Fruit fly (Drosophila melanogaster) whole organism, pupa: ENCODE results near the gene CG42788.
A peak's percentile ranks its signal among the peaks of the same experiment; 100 is the strongest.

Experiments used
- CG10348 ChIP-seq: fragments of 200-800 bp; sonication (Bioruptor generic); IDR thresholded peaks from 2 replicates; pipeline ENCODE4 v1.3.6; 2022; ENCODE audit warnings: missing biosample characterization, missing genetic modification characterization
- CG12605 ChIP-seq: fragments of 200-800 bp; sonication (Bioruptor generic); IDR thresholded peaks from 2 replicates; pipeline ENCODE4 v1.3.6; 2022; ENCODE audit warnings: missing biosample characterization, missing genetic modification characterization
- CG13204 ChIP-seq: fragments of 200-800 bp; sonication (Bioruptor generic); optimal IDR thresholded peaks from 2 replicates; lab custom pipeline; 2018; ENCODE audit warnings: missing biosample characterization, mild to moderate bottlenecking, missing genetic modification characterization, moderate library complexity
- CG14655 ChIP-seq: fragments of 200-800 bp; sonication (Bioruptor generic); optimal IDR thresholded peaks from 3 replicates; lab custom pipeline; 2017; ENCODE audit warnings: mild to moderate bottlenecking, missing biosample characterization, missing genetic modification reagents, missing genetic modification characterization
- CG15710 ChIP-seq: fragments of 200-800 bp; sonication (Bioruptor generic); optimal IDR thresholded peaks from 2 replicates; lab custom pipeline; 2018; ENCODE audit warnings: missing biosample characterization, mild to moderate bottlenecking, missing genetic modification characterization, moderate library complexity
- CG17806 ChIP-seq: fragments of 200-800 bp; sonication (Bioruptor generic); optimal IDR thresholded peaks from 2 replicates; lab custom pipeline; 2018; ENCODE audit warnings: missing biosample characterization, mild to moderate bottlenecking, missing genetic modification characterization, moderate library complexity
- CG32121 ChIP-seq: fragments of 200-800 bp; sonication (Bioruptor generic); IDR thresholded peaks from 2 replicates; pipeline ENCODE4 v1.3.6; 2022; ENCODE audit warnings: missing biosample characterization, missing genetic modification characterization
- CG34367 ChIP-seq: fragments of 200-800 bp; sonication (Bioruptor generic); optimal IDR thresholded peaks from 2 replicates; lab custom pipeline; 2018; ENCODE audit warnings: missing biosample characterization, mild to moderate bottlenecking, missing genetic modification characterization
- CG4496 ChIP-seq: fragments of 200-800 bp; sonication (Bioruptor generic); IDR thresholded peaks from 3 replicates; pipeline ENCODE4 v1.3.6; 2022; ENCODE audit warnings: missing biosample characterization, missing genetic modification characterization
- CG8159 ChIP-seq: fragments of 200-800 bp; sonication (Bioruptor generic); optimal IDR thresholded peaks from 3 replicates; lab custom pipeline; 2018; ENCODE audit warnings: missing biosample characterization, mild to moderate bottlenecking, missing genetic modification characterization, moderate library complexity
- CG8301 ChIP-seq: fragments of 200-800 bp; sonication (Bioruptor generic); optimal IDR thresholded peaks from 2 replicates; lab custom pipeline; 2018; ENCODE audit warnings: missing biosample characterization, mild to moderate bottlenecking, missing genetic modification characterization
- CG9948 ChIP-seq: fragments of 200-800 bp; sonication (Bioruptor generic); optimal IDR thresholded peaks from 2 replicates; lab custom pipeline; 2018; ENCODE audit warnings: missing biosample characterization, mild to moderate bottlenecking, missing genetic modification characterization, moderate library complexity
- D1 ChIP-seq: fragments of 200-800 bp; sonication (Bioruptor generic); optimal IDR thresholded peaks from 2 replicates; lab custom pipeline; 2018; ENCODE audit warnings: missing biosample characterization, mild to moderate bottlenecking, missing genetic modification characterization, moderate library complexity
- EcR ChIP-seq: fragments of 200-800 bp; sonication (Bioruptor generic); optimal IDR thresholded peaks from 3 replicates; lab custom pipeline; 2019; ENCODE audit warnings: missing biosample characterization, missing genetic modification characterization, mild to moderate bottlenecking, moderate library complexity, missing genetic modification reagents
- Ets98B ChIP-seq: fragments of 200-800 bp; sonication (Bioruptor generic); IDR thresholded peaks from 2 replicates; pipeline ENCODE4 v1.3.6; 2022; ENCODE audit warnings: missing biosample characterization, missing genetic modification characterization
- Pif1A ChIP-seq: fragments of 200-800 bp; sonication (Bioruptor generic); optimal IDR thresholded peaks from 3 replicates; lab custom pipeline; 2016; ENCODE audit warnings: missing biosample characterization, missing genetic modification characterization
- Pif1B ChIP-seq: fragments of 200-800 bp; sonication (Bioruptor generic); optimal IDR thresholded peaks from 3 replicates; lab custom pipeline; 2016; ENCODE audit warnings: missing biosample characterization, missing genetic modification characterization
- Snoo ChIP-seq: fragments of 200-800 bp; sonication (Bioruptor generic); optimal IDR thresholded peaks from 3 replicates; lab custom pipeline; 2017; ENCODE audit warnings: missing biosample characterization, mild to moderate bottlenecking, missing genetic modification characterization, inconsistent platforms
- fd96Ca ChIP-seq: fragments of 200-800 bp; sonication (Bioruptor generic); IDR thresholded peaks from 3 replicates; pipeline ENCODE4 v1.3.6; 2022; ENCODE audit warnings: missing biosample characterization, missing genetic modification characterization
- gl ChIP-seq: fragments of 200-800 bp; sonication (Bioruptor generic); optimal IDR thresholded peaks from 2 replicates; lab custom pipeline; 2018; ENCODE audit warnings: missing biosample characterization, mild to moderate bottlenecking, missing genetic modification characterization
- rn ChIP-seq: fragments of 200-800 bp; sonication (Bioruptor generic); IDR thresholded peaks from 2 replicates; pipeline ENCODE4 v1.3.6; 2022; ENCODE audit warnings: missing biosample characterization, missing genetic modification characterization

The CG42788 gene

DNA sequence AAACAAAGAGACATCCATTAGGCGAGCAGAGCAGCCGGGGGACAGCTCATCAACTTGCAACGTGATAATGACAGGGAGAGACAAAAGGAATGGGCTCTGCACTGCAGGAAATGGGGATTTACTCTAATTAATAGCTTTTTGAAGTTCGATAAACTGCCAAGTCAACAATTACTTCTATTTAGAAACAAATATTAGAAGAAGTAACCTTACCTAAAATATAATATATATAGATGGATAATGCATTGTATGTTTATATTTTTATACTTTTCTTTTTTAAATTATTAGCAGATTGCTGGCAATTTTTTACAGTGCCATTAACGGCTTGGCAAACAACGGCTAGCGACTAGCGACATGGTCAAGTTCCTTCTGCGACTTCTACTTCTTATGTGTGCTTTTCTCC, 18.1 kb downstream of the CG42788 start:
- TF ChIP-seq CG8301, result peak; percentile 73
- TF ChIP-seq CG14655, result peak; percentile 77
- TF ChIP-seq rn (GFP tag; lab: Robert Waterston, UW), result no peak
- TF ChIP-seq CG9948 (tag; lab: Kevin White, UChicago), result peak; percentile 54
- TF ChIP-seq EcR (GFP tag; lab: Kevin White, UChicago), result no peak
- TF ChIP-seq CG4496, result peak; percentile 41; the same call in 2 of the 3 replicates
- TF ChIP-seq Ets98B (GFP tag; lab: Robert Waterston, UW), result peak; percentile 28; the same call in 1 of the 2 replicates
- peak; percentile 42 for TF ChIP-seq CG8159 (tag; lab: Kevin White, UChicago)
- peak; percentile 36 for TF ChIP-seq CG17806
- TF ChIP-seq CG15710, result peak; percentile 14

DNA sequence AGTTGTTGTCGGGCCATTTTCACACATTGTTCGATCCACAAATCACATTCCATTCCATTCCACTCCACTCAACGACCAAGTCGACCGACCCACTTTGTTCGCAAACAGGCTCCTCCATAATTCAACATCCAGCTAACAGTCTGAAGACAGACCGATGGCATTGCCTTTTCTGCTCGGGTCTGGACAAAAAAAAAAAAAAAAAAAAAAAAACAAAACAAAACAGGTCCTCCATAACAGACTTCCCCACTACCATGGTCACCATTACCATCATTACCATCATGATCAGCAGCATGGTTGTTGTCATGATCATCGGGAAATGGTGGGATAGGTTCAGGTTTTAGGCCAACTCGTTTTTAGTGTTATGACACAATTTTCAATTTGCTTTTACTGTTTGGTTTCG, 19.5 kb downstream of the CG42788 start:
- TF ChIP-seq Snoo (peak; percentile 37), D1 (no peak), CG15710 (peak; percentile 30), CG14655 (no peak), CG8159 (tag; lab: Kevin White, UChicago) (peak; percentile 27), CG13204 (peak; percentile 31), gl (tag; lab: Kevin White, UChicago) (no peak), CG12605 (GFP tag; lab: Robert Waterston, UW) (peak; percentile 70; the same call in 1 of the 2 replicates), rn (GFP tag; lab: Robert Waterston, UW) (no peak), CG8301 (no peak), fd96Ca (peak; percentile 59; the same call in 1 of the 3 replicates), CG17806 (no peak), CG10348 (GFP tag; lab: Robert Waterston, UW) (no peak), Ets98B (GFP tag; lab: Robert Waterston, UW) (peak; percentile 22; the same call in 1 of the 2 replicates), CG32121 (GFP tag; lab: Robert Waterston, UW) (0 out of 2 replicates have a peak, but pooled peaks have one; percentile 14), Pif1A (GFP tag; lab: Kevin White, UChicago) (peak; percentile 69), CG34367 (tag; lab: Kevin White, UChicago) (peak; percentile 40), Pif1B (GFP tag; lab: Kevin White, UChicago) (peak; percentile 76), CG4496 (peak; percentile 62; the same call in 2 of the 3 replicates), CG9948 (tag; lab: Kevin White, UChicago) (peak; percentile 20), EcR (GFP tag; lab: Kevin White, UChicago) (peak; percentile 75)

DNA sequence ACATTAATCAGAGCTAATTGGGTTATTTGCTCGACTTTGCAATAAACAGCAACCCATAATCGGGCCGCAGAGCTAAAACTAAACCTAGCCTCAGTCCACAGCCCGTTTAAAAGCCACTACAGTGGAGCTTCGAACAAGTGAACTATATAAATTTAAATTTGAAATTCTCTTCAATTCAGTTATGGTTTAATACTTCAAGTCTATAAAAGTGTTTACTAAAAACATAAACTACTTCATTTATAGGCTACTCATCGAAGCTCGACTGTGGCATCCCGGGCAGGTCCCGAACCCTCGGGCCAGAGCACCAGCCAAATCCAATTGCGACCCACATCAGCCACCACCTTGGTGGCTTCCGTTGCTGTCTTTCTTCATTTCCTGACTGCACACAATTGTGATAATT, 21.6 kb downstream of the CG42788 start:
- TF ChIP-seq EcR (GFP tag; lab: Kevin White, UChicago) (no peak), CG12605 (GFP tag; lab: Robert Waterston, UW) (no peak), CG10348 (GFP tag; lab: Robert Waterston, UW) (no peak), CG9948 (tag; lab: Kevin White, UChicago) (no peak), CG8301 (peak; percentile 48), CG15710 (peak; percentile 13), Pif1A (GFP tag; lab: Kevin White, UChicago) (peak; percentile 17), CG14655 (peak; percentile 38), CG13204 (no peak), fd96Ca (0 out of 3 replicates have a peak, but pooled peaks have one; percentile 36), Snoo (no peak), D1 (no peak), CG17806 (no peak), rn (GFP tag; lab: Robert Waterston, UW) (0 out of 2 replicates have a peak, but pooled peaks have one; percentile 16), CG34367 (tag; lab: Kevin White, UChicago) (no peak), CG8159 (tag; lab: Kevin White, UChicago) (peak; percentile 27), CG32121 (GFP tag; lab: Robert Waterston, UW) (0 out of 2 replicates have a peak, but pooled peaks have one; percentile 27), Pif1B (GFP tag; lab: Kevin White, UChicago) (no peak), Ets98B (GFP tag; lab: Robert Waterston, UW) (peak; percentile 56), CG4496 (peak; percentile 58; the same call in 2 of the 3 replicates), gl (tag; lab: Kevin White, UChicago) (no peak)
- TF ChIP-seq, all 21 proteins: peak for 10

- TF ChIP-seq CG13204 (peak; percentile 21), CG9948 (tag; lab: Kevin White, UChicago) (peak; percentile 30), CG15710 (peak; percentile 74), gl (tag; lab: Kevin White, UChicago) (peak; percentile 25), Ets98B (GFP tag; lab: Robert Waterston, UW) (no peak), EcR (GFP tag; lab: Kevin White, UChicago) (peak; percentile 29), Snoo (peak; percentile 83), D1 (peak; percentile 77), CG10348 (GFP tag; lab: Robert Waterston, UW) (no peak), CG17806 (peak; percentile 36), CG8159 (tag; lab: Kevin White, UChicago) (peak; percentile 53), CG34367 (tag; lab: Kevin White, UChicago) (peak; percentile 87), CG4496 (no peak), rn (GFP tag; lab: Robert Waterston, UW) (no peak)
Measured at dm6 chr3R:15095550-15096031, 36.1 kb downstream of the CG42788 start, which contains the start of gene CG6966. Gene CG6966, minus strand, starts transcription at chr3R:15095631.

- TF ChIP-seq CG4496 (no peak), rn (GFP tag; lab: Robert Waterston, UW) (no peak), CG8159 (tag; lab: Kevin White, UChicago) (no peak), CG15710 (no peak), fd96Ca (no peak), CG14655 (no peak), Ets98B (GFP tag; lab: Robert Waterston, UW) (no peak), gl (tag; lab: Kevin White, UChicago) (no peak), CG17806 (no peak), Snoo (no peak), CG9948 (tag; lab: Kevin White, UChicago) (no peak), CG12605 (GFP tag; lab: Robert Waterston, UW) (no peak)
- TF ChIP-seq, all 21 proteins: peak for 0
Measured at dm6 chr3R:15094929-15095236, 36.8 kb downstream of the CG42788 start.
